Worm (Caenorhabditis elegans) whole organism, mixed stage, embryonic: Measurements from ENCODE around the gene W04H10.1.
A peak's percentile ranks its signal among the peaks of the same experiment; 100 is the strongest.
"Not testable (repeated sequence)": the region's sequence is repeated elsewhere in the genome, so short reads cannot be mapped to it uniquely, and the experiment has no call there.

Experiments
- bed-3 ChIP-seq: fragments of 200-800 bp; sonication (Bioruptor generic); optimal IDR thresholded peaks from 3 replicates; lab custom pipeline; 2018; ENCODE audit warnings: mild to moderate bottlenecking, missing genetic modification characterization, moderate library complexity, missing compliant biosample characterization
- ceh-39 ChIP-seq: fragments of 150-350 bp; optimal IDR thresholded peaks from 2 replicates; lab custom pipeline; 2014; ENCODE audit warnings: missing biosample characterization, missing genetic modification characterization
- ceh-43 ChIP-seq: fragments of 200-800 bp; sonication (Bioruptor generic); optimal IDR thresholded peaks from 2 replicates; lab custom pipeline; 2018; ENCODE audit warnings: mild to moderate bottlenecking, missing genetic modification characterization, moderate library complexity, missing compliant biosample characterization
- ces-1 ChIP-seq: fragments of 150-350 bp; optimal IDR thresholded peaks from 2 replicates; lab custom pipeline; 2014; ENCODE audit warnings: missing biosample characterization, missing genetic modification reagents, missing genetic modification characterization
- cnd-1 ChIP-seq: fragments of 200-800 bp; sonication (Bioruptor generic); optimal IDR thresholded peaks from 2 replicates; lab custom pipeline; 2018; ENCODE audit warnings: mild to moderate bottlenecking, missing genetic modification characterization, missing compliant biosample characterization
- drap-1 ChIP-seq: fragments of 200-800 bp; sonication (Bioruptor generic); optimal IDR thresholded peaks from 3 replicates; lab custom pipeline; 2018; ENCODE audit warnings: mild to moderate bottlenecking, missing genetic modification characterization, missing compliant biosample characterization
- elt-1 ChIP-seq: sonication (generic microtip); optimal IDR thresholded peaks from 2 replicates; lab custom pipeline; 2017; ENCODE audit warnings: missing genetic modification characterization, mild to moderate bottlenecking, missing compliant biosample characterization, antibody characterized with exemption, moderate library complexity, borderline replicate concordance; ENCODE audit not compliant: insufficient read depth
- elt-3 ChIP-seq: fragments of 150-350 bp; optimal IDR thresholded peaks from 2 replicates; lab custom pipeline; 2014; ENCODE audit warnings: missing biosample characterization, missing genetic modification characterization
- hlh-1 ChIP-seq: fragments of 150-350 bp; optimal IDR thresholded peaks from 2 replicates; lab custom pipeline; 2014; ENCODE audit warnings: missing biosample characterization, missing genetic modification reagents, missing genetic modification characterization
- lin-13 ChIP-seq: fragments of 150-350 bp; optimal IDR thresholded peaks from 2 replicates; lab custom pipeline; 2014; ENCODE audit warnings: missing biosample characterization, missing genetic modification characterization
- lin-32 ChIP-seq: fragments of 200-800 bp; sonication (Bioruptor generic); optimal IDR thresholded peaks from 2 replicates; lab custom pipeline; 2018; ENCODE audit warnings: mild to moderate bottlenecking, missing genetic modification characterization, missing compliant biosample characterization
- lsy-2 ChIP-seq: fragments of 150-350 bp; optimal IDR thresholded peaks from 2 replicates; lab custom pipeline; 2014; ENCODE audit warnings: missing biosample characterization, missing genetic modification characterization
- mab-5 ChIP-seq: fragments of 150-350 bp; optimal IDR thresholded peaks from 2 replicates; lab custom pipeline; 2014; ENCODE audit warnings: missing biosample characterization, missing genetic modification characterization
- mep-1 ChIP-seq: fragments of 150-350 bp; optimal IDR thresholded peaks from 2 replicates; lab custom pipeline; 2017; ENCODE audit warnings: missing biosample characterization, missing genetic modification reagents, missing genetic modification characterization, inconsistent platforms
- mls-2 ChIP-seq: sonication (generic microtip); optimal IDR thresholded peaks from 2 replicates; lab custom pipeline; 2016; ENCODE audit warnings: mild to moderate bottlenecking, missing genetic modification characterization, moderate library complexity, missing compliant biosample characterization
- nhr-12 ChIP-seq: fragments of 150-350 bp; optimal IDR thresholded peaks from 2 replicates; lab custom pipeline; 2014; ENCODE audit warnings: missing biosample characterization, missing genetic modification characterization
- nhr-2 ChIP-seq: fragments of 150-350 bp; optimal IDR thresholded peaks from 2 replicates; lab custom pipeline; 2014; ENCODE audit warnings: missing biosample characterization, missing genetic modification characterization
- nhr-237 ChIP-seq: fragments of 150-350 bp; optimal IDR thresholded peaks from 2 replicates; lab custom pipeline; 2014; ENCODE audit warnings: missing biosample characterization, missing genetic modification characterization
- nhr-28 ChIP-seq: fragments of 150-350 bp; optimal IDR thresholded peaks from 2 replicates; lab custom pipeline; 2014; ENCODE audit warnings: missing biosample characterization, missing genetic modification characterization
- nhr-76 ChIP-seq: sonication (generic microtip); optimal IDR thresholded peaks from 2 replicates; lab custom pipeline; 2017; ENCODE audit warnings: missing biosample characterization, missing genetic modification characterization
- pha-4 ChIP-seq: fragments of 150-350 bp; optimal IDR thresholded peaks from 2 replicates; lab custom pipeline; 2018; ENCODE audit warnings: missing biosample characterization, missing genetic modification reagents, missing genetic modification characterization
- sptf-1 ChIP-seq: sonication (generic microtip); optimal IDR thresholded peaks from 2 replicates; lab custom pipeline; 2017; ENCODE audit warnings: mild to moderate bottlenecking, missing genetic modification characterization, moderate library complexity, missing compliant biosample characterization
- tbx-8 ChIP-seq: fragments of 200-800 bp; sonication (Bioruptor generic); optimal IDR thresholded peaks from 2 replicates; lab custom pipeline; 2018; ENCODE audit warnings: mild to moderate bottlenecking, missing genetic modification characterization, moderate library complexity, missing compliant biosample characterization
- unc-120 ChIP-seq: sonication (generic microtip); optimal IDR thresholded peaks from 2 replicates; lab custom pipeline; 2017; ENCODE audit warnings: missing genetic modification characterization, missing compliant biosample characterization; ENCODE audit not compliant: poor library complexity, severe bottlenecking
- unc-39 ChIP-seq: fragments of 150-350 bp; optimal IDR thresholded peaks from 2 replicates; lab custom pipeline; 2014; ENCODE audit warnings: missing biosample characterization, missing genetic modification characterization
- unc-62 ChIP-seq: fragments of 150-350 bp; optimal IDR thresholded peaks from 2 replicates; lab custom pipeline; 2014; ENCODE audit warnings: missing biosample characterization, missing genetic modification reagents, missing genetic modification characterization
- zip-8 ChIP-seq: fragments of 150-350 bp; optimal IDR thresholded peaks from 2 replicates; lab custom pipeline; 2014; ENCODE audit warnings: missing biosample characterization, missing genetic modification characterization
- ztf-11 ChIP-seq: fragments of 150-350 bp; optimal IDR thresholded peaks from 2 replicates; lab custom pipeline; 2014; ENCODE audit warnings: missing biosample characterization, missing genetic modification characterization

The W04H10.1 gene

ce11 chrII:602969-603368, 5.9 kb upstream of the W04H10.1 start:
- TF ChIP-seq hlh-1 (tag; lab: Kevin White, UChicago), result peak; percentile 90
- TF ChIP-seq unc-120 (tag; lab: Kevin White, UChicago), result peak; percentile 3
- no peak for TF ChIP-seq lin-13
- no peak for TF ChIP-seq nhr-237 (tag; lab: Kevin White, UChicago)
- peak; percentile 95 for TF ChIP-seq unc-62
- TF ChIP-seq pha-4 (tag; lab: Kevin White, UChicago), result no peak
- TF ChIP-seq ces-1, result peak; percentile 76
- peak; percentile 1 for TF ChIP-seq lsy-2 (tag; lab: Kevin White, UChicago)
- no peak for TF ChIP-seq unc-39 (tag; lab: Kevin White, UChicago)
- TF ChIP-seq drap-1 (GFP tag; lab: Kevin White, UChicago), result no peak
- no peak for TF ChIP-seq ceh-43 (GFP tag; lab: Kevin White, UChicago)
- TF ChIP-seq sptf-1 (tag; lab: Kevin White, UChicago), result no peak
- no peak for TF ChIP-seq ztf-11 (tag; lab: Kevin White, UChicago)
- peak; percentile 79 for TF ChIP-seq mab-5 (tag; lab: Kevin White, UChicago)
- TF ChIP-seq lin-32 (GFP tag; lab: Kevin White, UChicago), result no peak

ce11 chrII:605267-605666, 3.6 kb upstream of the W04H10.1 start, which contains the start of gene W04H10.2:
TSS of gene W04H10.2 (plus strand) at chrII:605567.
- no peak for TF ChIP-seq unc-62

- TF ChIP-seq cnd-1 (tag; lab: Kevin White, UChicago), result no peak
- TF ChIP-seq hlh-1 (tag; lab: Kevin White, UChicago), result peak; percentile 66
These were observed 2.8 kb upstream of the W04H10.1 start, which contains the start of gene W04H10.5 for ce11 chrII:606033-606432. TSS of gene W04H10.5 (plus strand) at chrII:606333.

- TF ChIP-seq nhr-2, result no peak
These were observed 516 bp upstream of the W04H10.1 start, which contains the start of gene W04H10.6 for ce11 chrII:608341-608740. TSS of gene W04H10.6 (minus strand) at chrII:608441.

- TF ChIP-seq ztf-11 (tag; lab: Kevin White, UChicago); tbx-8; hlh-1 (tag; lab: Kevin White, UChicago): not testable (repeated sequence)
These were observed 3.5 kb downstream of the W04H10.1 start, which contains the start of gene clec-118 for ce11 chrII:612361-612760. TSS of gene clec-118 (minus strand) at chrII:612461.

- TF ChIP-seq drap-1 (GFP tag; lab: Kevin White, UChicago) (no peak), ces-1 (no peak), zip-8 (no peak), ceh-39 (no peak), ceh-43 (GFP tag; lab: Kevin White, UChicago) (no peak), unc-39 (tag; lab: Kevin White, UChicago) (no peak), tbx-8 (no peak), bed-3 (GFP tag; lab: Kevin White, UChicago) (no peak), elt-3 (no peak), nhr-2 (no peak), elt-1 (tag; lab: Kevin White, UChicago) (no peak), nhr-28 (no peak), lin-32 (GFP tag; lab: Kevin White, UChicago) (no peak), mab-5 (tag; lab: Kevin White, UChicago) (no peak), unc-62 (no peak), mls-2 (tag; lab: Kevin White, UChicago) (no peak), hlh-1 (tag; lab: Kevin White, UChicago) (no peak)
- TF ChIP-seq, all 35 proteins: peak for 0
These were observed 5.8 kb downstream of the W04H10.1 start for ce11 chrII:614701-615100.

- TF ChIP-seq hlh-1 (tag; lab: Kevin White, UChicago), result no peak
- TF ChIP-seq lin-32 (GFP tag; lab: Kevin White, UChicago), result no peak
These were observed 12.3 kb downstream of the W04H10.1 start for ce11 chrII:621141-621540.

- TF ChIP-seq unc-120 (tag; lab: Kevin White, UChicago) (peak; percentile 83), sptf-1 (tag; lab: Kevin White, UChicago) (peak; percentile 10), hlh-1 (tag; lab: Kevin White, UChicago) (peak; percentile 39), nhr-76 (no peak), unc-62 (peak; percentile 17), elt-3 (no peak), ces-1 (peak; percentile 61), nhr-12 (no peak), pha-4 (tag; lab: Kevin White, UChicago) (peak; percentile 39), lin-32 (GFP tag; lab: Kevin White, UChicago) (peak; percentile 81), mep-1 (tag; lab: Kevin White, UChicago) (peak; percentile 66)
These were observed 13.6 kb downstream of the W04H10.1 start for ce11 chrII:622478-622877.
